Worm (Caenorhabditis elegans) whole organism, L4 larva: ENCODE data around the gene sax-2.

Experiments used
- dve-1 ChIP-seq: sonication (generic microtip); optimal IDR thresholded peaks from 2 replicates; lab custom pipeline; 2017; ENCODE audit warnings: antibody characterized with exemption, mild to moderate bottlenecking, missing genetic modification characterization, missing compliant biosample characterization; ENCODE audit not compliant: insufficient read depth
- snpc-4 ChIP-seq: fragments of 150-350 bp; optimal IDR thresholded peaks from 2 replicates; lab custom pipeline; 2014; ENCODE audit warnings: missing biosample characterization, missing genetic modification characterization
- zfp-3 ChIP-seq: fragments of 200-800 bp; sonication (Bioruptor generic); conservative IDR thresholded peaks from 2 replicates; pipeline ENCODE4 v1.3.6; 2022; ENCODE audit warnings: missing genetic modification reagents, missing genetic modification characterization, missing compliant biosample characterization

ce11 chrIII:5071509-5071908, 38.0 kb upstream of the sax-2 start, which contains the start of gene C45G9.12:
- TF ChIP-seq dve-1 (no peak), zfp-3 (GFP tag; lab: Robert Waterston, UW) (no peak), snpc-4 (tag; lab: Kevin White, UChicago) (no peak)
